Worm (Caenorhabditis elegans) whole organism, L3 larva: Measurements from ENCODE around the gene bath-27.

Experiments used
- aly-2 ChIP-seq: fragments of 150-350 bp; optimal IDR thresholded peaks from 2 replicates; lab custom pipeline; 2014; ENCODE audit warnings: missing biosample characterization, missing genetic modification characterization
- elt-2 ChIP-seq: sonication (generic microtip); optimal IDR thresholded peaks from 2 replicates; lab custom pipeline; 2016; ENCODE audit warnings: missing genetic modification reagents, mild to moderate bottlenecking, missing genetic modification characterization, missing compliant biosample characterization
- fos-1 ChIP-seq: fragments of 150-350 bp; optimal IDR thresholded peaks from 2 replicates; lab custom pipeline; 2014; ENCODE audit warnings: missing biosample characterization, missing genetic modification characterization
- nhr-23 ChIP-seq: fragments of 150-350 bp; optimal IDR thresholded peaks from 2 replicates; lab custom pipeline; 2014; ENCODE audit warnings: missing biosample characterization, missing genetic modification reagents, missing genetic modification characterization
- nhr-237 ChIP-seq: fragments of 150-350 bp; optimal IDR thresholded peaks from 2 replicates; lab custom pipeline; 2014; ENCODE audit warnings: missing biosample characterization, missing genetic modification characterization
- nhr-77 ChIP-seq: fragments of 150-350 bp; optimal IDR thresholded peaks from 2 replicates; lab custom pipeline; 2014; ENCODE audit warnings: missing biosample characterization, missing genetic modification characterization
- unc-39 ChIP-seq: sonication (generic microtip); optimal IDR thresholded peaks from 4 replicates; lab custom pipeline; 2017; ENCODE audit warnings: missing biosample characterization, missing genetic modification characterization
- unc-62 ChIP-seq: fragments of 150-350 bp; sonication (generic microtip); optimal IDR thresholded peaks from 4 replicates; lab custom pipeline; 2014; ENCODE audit warnings: missing biosample characterization, missing genetic modification reagents, missing genetic modification characterization

- no peak for TF ChIP-seq elt-2 (tag; lab: Kevin White, UChicago)
- TF ChIP-seq fos-1 (tag; lab: Kevin White, UChicago) = no peak
- TF ChIP-seq aly-2 (tag; lab: Kevin White, UChicago) = no peak
- TF ChIP-seq nhr-77 (tag; lab: Kevin White, UChicago) = no peak
- no peak for TF ChIP-seq unc-39
- no peak for TF ChIP-seq nhr-23 (tag; lab: Kevin White, UChicago)
- TF ChIP-seq unc-62 = no peak
- no peak for TF ChIP-seq nhr-237 (tag; lab: Kevin White, UChicago)
Measured at ce11 chrII:3332039-3332438, 26.9 kb upstream of the bath-27 start, which contains the start of gene irld-27.
